Fruit fly (Drosophila melanogaster) whole organism, embryonic: ENCODE data around the gene CG45099.
A peak's percentile ranks its signal among the peaks of the same experiment; 100 is the strongest.

Experiments used
- Ada2b ChIP-seq: fragments of 200-800 bp; sonication (Bioruptor generic); IDR thresholded peaks from 2 replicates; pipeline ENCODE4 v1.3.6; 2022; ENCODE audit warnings: missing biosample characterization, missing genetic modification characterization
- Atf3 ChIP-seq: fragments of 200-800 bp; sonication (Bioruptor generic); optimal IDR thresholded peaks from 3 replicates; lab custom pipeline; 2016; ENCODE audit warnings: missing biosample characterization, missing genetic modification characterization
- CG10543 ChIP-seq: fragments of 200-800 bp; sonication (Bioruptor generic); optimal IDR thresholded peaks from 3 replicates; lab custom pipeline; 2017; ENCODE audit warnings: missing biosample characterization, mild to moderate bottlenecking, missing genetic modification characterization, moderate library complexity
- CG10565 ChIP-seq: fragments of 200-800 bp; sonication (Bioruptor generic); optimal IDR thresholded peaks from 3 replicates; lab custom pipeline; 2016; ENCODE audit warnings: missing biosample characterization, mild to moderate bottlenecking, missing genetic modification characterization
- CG12219 ChIP-seq: fragments of 200-800 bp; sonication (Bioruptor generic); optimal IDR thresholded peaks from 3 replicates; lab custom pipeline; 2018; ENCODE audit warnings: missing biosample characterization, mild to moderate bottlenecking, missing genetic modification characterization
- CG12236 ChIP-seq: fragments of 200-800 bp; sonication (Bioruptor generic); optimal IDR thresholded peaks from 2 replicates; lab custom pipeline; 2016; ENCODE audit warnings: missing biosample characterization, missing genetic modification characterization
- CG14667 ChIP-seq: fragments of 200-800 bp; sonication (Bioruptor generic); IDR thresholded peaks from 2 replicates; pipeline ENCODE4 v1.3.6; 2022; ENCODE audit warnings: missing biosample characterization, missing genetic modification characterization
- CG15011 ChIP-seq: fragments of 200-800 bp; sonication (Bioruptor generic); optimal IDR thresholded peaks from 3 replicates; lab custom pipeline; 2018; ENCODE audit warnings: missing biosample characterization, mild to moderate bottlenecking, missing genetic modification characterization
- CG17359 ChIP-seq: fragments of 200-800 bp; sonication (Bioruptor generic); optimal IDR thresholded peaks from 3 replicates; lab custom pipeline; 2018; ENCODE audit warnings: missing biosample characterization, mild to moderate bottlenecking, missing genetic modification characterization, moderate library complexity
- CG18599 ChIP-seq: fragments of 200-800 bp; sonication (Bioruptor generic); optimal IDR thresholded peaks from 3 replicates; lab custom pipeline; 2017; ENCODE audit warnings: missing biosample characterization, missing genetic modification characterization, mild to moderate bottlenecking, moderate library complexity, missing genetic modification reagents
- CG18764 ChIP-seq: fragments of 200-800 bp; sonication (Bioruptor generic); optimal IDR thresholded peaks from 3 replicates; lab custom pipeline; 2016; ENCODE audit warnings: missing biosample characterization, missing genetic modification characterization
- CG2889 ChIP-seq: fragments of 200-800 bp; sonication (Bioruptor generic); IDR thresholded peaks from 3 replicates; pipeline ENCODE4 v1.3.6; 2022; ENCODE audit warnings: missing biosample characterization, missing genetic modification characterization
- CG3163 ChIP-seq: fragments of 200-800 bp; sonication (Bioruptor generic); optimal IDR thresholded peaks from 3 replicates; lab custom pipeline; 2016; ENCODE audit warnings: missing biosample characterization, missing genetic modification characterization
- CG34224 ChIP-seq: fragments of 200-800 bp; sonication (Bioruptor generic); IDR thresholded peaks from 3 replicates; pipeline ENCODE4 v1.3.6; 2022; ENCODE audit warnings: missing biosample characterization, missing genetic modification characterization; ENCODE audit not compliant: partially characterized antibody
- CG34376 ChIP-seq: fragments of 200-800 bp; sonication (Bioruptor generic); optimal IDR thresholded peaks from 2 replicates; lab custom pipeline; 2018; ENCODE audit warnings: missing biosample characterization, mild to moderate bottlenecking, missing genetic modification characterization
- CG4707 ChIP-seq: fragments of 200-800 bp; sonication (Bioruptor generic); optimal IDR thresholded peaks from 2 replicates; lab custom pipeline; 2018; ENCODE audit warnings: missing biosample characterization, mild to moderate bottlenecking, missing genetic modification characterization, moderate library complexity
- CG8765 ChIP-seq: fragments of 200-800 bp; sonication (Bioruptor generic); IDR thresholded peaks from 2 replicates; pipeline ENCODE4 v1.3.6; 2022; ENCODE audit warnings: missing biosample characterization, missing genetic modification characterization
- CG9609 ChIP-seq: fragments of 200-800 bp; sonication (Bioruptor generic); optimal IDR thresholded peaks from 3 replicates; lab custom pipeline; 2016; ENCODE audit warnings: missing biosample characterization, missing genetic modification characterization
- Chrac-16 ChIP-seq: fragments of 200-800 bp; sonication (Bioruptor generic); optimal IDR thresholded peaks from 3 replicates; lab custom pipeline; 2016; ENCODE audit warnings: missing biosample characterization, missing genetic modification characterization
- Fer3 ChIP-seq: fragments of 200-800 bp; sonication (Bioruptor generic); optimal IDR thresholded peaks from 2 replicates; lab custom pipeline; 2018; ENCODE audit warnings: missing biosample characterization, mild to moderate bottlenecking, missing genetic modification characterization, moderate library complexity
- HmgZ ChIP-seq: fragments of 200-800 bp; sonication (Bioruptor generic); optimal IDR thresholded peaks from 2 replicates; lab custom pipeline; 2018; ENCODE audit warnings: missing biosample characterization, mild to moderate bottlenecking, missing genetic modification characterization
- Hr3 ChIP-seq: fragments of 200-800 bp; sonication (Bioruptor generic); optimal IDR thresholded peaks from 3 replicates; lab custom pipeline; 2016; ENCODE audit warnings: missing biosample characterization, missing genetic modification characterization
- Nf-YA ChIP-seq: fragments of 200-800 bp; sonication (Bioruptor generic); IDR thresholded peaks from 2 replicates; pipeline ENCODE4 v1.3.6; 2022; ENCODE audit warnings: missing biosample characterization, missing genetic modification characterization
- Ravus ChIP-seq: fragments of 200-800 bp; sonication (Bioruptor generic); IDR thresholded peaks from 2 replicates; pipeline ENCODE4 v1.3.6; 2022; ENCODE audit warnings: missing biosample characterization, missing genetic modification characterization
- Side ChIP-seq: fragments of 200-800 bp; sonication (Bioruptor generic); optimal IDR thresholded peaks from 2 replicates; lab custom pipeline; 2016; ENCODE audit warnings: missing biosample characterization, missing genetic modification characterization
- Taf1 ChIP-seq: fragments of 200-800 bp; sonication (Bioruptor generic); IDR thresholded peaks from 2 replicates; pipeline ENCODE4 v1.3.6; 2022; ENCODE audit warnings: missing biosample characterization, missing genetic modification characterization
- Xrp1 ChIP-seq: fragments of 200-800 bp; sonication (Bioruptor generic); IDR thresholded peaks from 2 replicates; pipeline ENCODE4 v1.3.6; 2022; ENCODE audit warnings: missing biosample characterization, missing genetic modification characterization
- ato ChIP-seq: fragments of 200-800 bp; sonication (Bioruptor generic); IDR thresholded peaks from 2 replicates; pipeline ENCODE4 v1.3.6; 2022; ENCODE audit warnings: missing biosample characterization, missing genetic modification characterization; ENCODE audit not compliant: partially characterized antibody
- bsh ChIP-seq, 2 experiments: fragments of 200-800 bp; sonication (Bioruptor generic); optimal IDR thresholded peaks; 2 replicates each; lab custom pipeline; 2017 to 2018; ENCODE audit warnings: mild to moderate bottlenecking in 2 of 2, missing biosample characterization in 2 of 2, missing genetic modification characterization in 2 of 2, moderate library complexity in 1 of 2
- cad ChIP-seq: fragments of >200 bp; optimal IDR thresholded peaks from 2 replicates; lab custom pipeline; 2017; ENCODE audit warnings: missing biosample characterization, missing genetic modification characterization
- ci ChIP-seq: fragments of 200-800 bp; sonication (Bioruptor generic); IDR thresholded peaks from 3 replicates; pipeline ENCODE4 v1.3.6; 2022; ENCODE audit warnings: missing biosample characterization, missing genetic modification characterization
- corto ChIP-seq: fragments of 200-800 bp; sonication (Bioruptor generic); optimal IDR thresholded peaks from 2 replicates; lab custom pipeline; 2016; ENCODE audit warnings: missing biosample characterization, mild to moderate bottlenecking, missing genetic modification characterization, moderate library complexity
- crc ChIP-seq: fragments of 200-800 bp; sonication (Bioruptor generic); optimal IDR thresholded peaks from 2 replicates; lab custom pipeline; 2016; ENCODE audit warnings: missing biosample characterization, missing genetic modification characterization
- danr ChIP-seq: fragments of 200-800 bp; sonication (Bioruptor generic); IDR thresholded peaks from 2 replicates; pipeline ENCODE4 v1.3.6; 2022; ENCODE audit warnings: missing biosample characterization, missing genetic modification characterization
- esg ChIP-seq: fragments of 200-800 bp; sonication (Bioruptor generic); conservative IDR thresholded peaks from 2 replicates; pipeline ENCODE4 v1.3.6; 2022; ENCODE audit warnings: missing biosample characterization, missing genetic modification characterization
- ewg ChIP-seq: fragments of 200-800 bp; sonication (Bioruptor generic); optimal IDR thresholded peaks from 3 replicates; lab custom pipeline; 2017; ENCODE audit warnings: mild to moderate bottlenecking, missing biosample characterization, missing genetic modification reagents, missing genetic modification characterization
- eyg ChIP-seq: fragments of 200-800 bp; sonication (Bioruptor generic); optimal IDR thresholded peaks from 3 replicates; lab custom pipeline; 2016; ENCODE audit warnings: missing biosample characterization, missing genetic modification characterization
- fd102C ChIP-seq: fragments of 200-800 bp; sonication (Bioruptor generic); optimal IDR thresholded peaks from 2 replicates; lab custom pipeline; 2018; ENCODE audit warnings: missing biosample characterization, mild to moderate bottlenecking, missing genetic modification characterization, moderate library complexity
- fd96Cb ChIP-seq: fragments of 200-800 bp; sonication (Bioruptor generic); optimal IDR thresholded peaks from 2 replicates; lab custom pipeline; 2018; ENCODE audit warnings: missing biosample characterization, mild to moderate bottlenecking, missing genetic modification characterization, moderate library complexity
- gsb ChIP-seq: fragments of 200-800 bp; sonication (Bioruptor generic); IDR thresholded peaks from 2 replicates; pipeline ENCODE4 v1.3.6; 2022; ENCODE audit warnings: missing biosample characterization, missing genetic modification characterization
- hkb ChIP-seq, 2 experiments: fragments of 200-800 bp in 1 of 2; fragments of >200 bp in 1 of 2; sonication (Bioruptor generic) in 1 of 2; IDR thresholded peaks in 1 of 2; optimal IDR thresholded peaks in 1 of 2; 2 replicates each; pipeline versions ENCODE4 v1.3.6 to Lab custom; 2017 to 2022; ENCODE audit warnings: missing biosample characterization in 1 of 2, missing genetic modification characterization in 1 of 2
- hth ChIP-seq: fragments of >200 bp; optimal IDR thresholded peaks from 2 replicates; lab custom pipeline; 2017; ENCODE audit warnings: inconsistent platforms
- inv ChIP-seq: fragments of 200-800 bp; sonication (Bioruptor generic); IDR thresholded peaks from 2 replicates; pipeline ENCODE4 v1.3.6; 2022; ENCODE audit warnings: missing biosample characterization, missing genetic modification characterization; ENCODE audit not compliant: partially characterized antibody
- p53 ChIP-seq: fragments of 200-800 bp; sonication (Bioruptor generic); optimal IDR thresholded peaks from 2 replicates; lab custom pipeline; 2016; ENCODE audit warnings: missing biosample characterization, missing genetic modification characterization
- pan ChIP-seq, 4 experiments: fragments of >200 bp in 3 of 4; fragments of 200-800 bp in 1 of 4; sonication (Bioruptor generic) in 1 of 4; optimal IDR thresholded peaks in 3 of 4; IDR thresholded peaks in 1 of 4; 2 replicates each; pipeline versions ENCODE4 v1.3.6 to Lab custom; 2017 to 2022; ENCODE audit warnings: missing biosample characterization in 2 of 4, missing genetic modification characterization in 2 of 4, mixed read lengths in 1 of 4
- pb ChIP-seq: fragments of 200-800 bp; sonication (Bioruptor generic); optimal IDR thresholded peaks from 3 replicates; lab custom pipeline; 2016; ENCODE audit warnings: missing biosample characterization, missing genetic modification characterization
- ranshi ChIP-seq: fragments of 200-800 bp; sonication (Bioruptor generic); IDR thresholded peaks from 2 replicates; pipeline ENCODE4 v1.3.6; 2022; ENCODE audit warnings: missing biosample characterization, missing genetic modification characterization
- sens ChIP-seq: fragments of 200-800 bp; sonication (Bioruptor generic); peaks from one replicate; lab custom pipeline; 2016; ENCODE audit warnings: missing biosample characterization, missing genetic modification characterization
- slp2 ChIP-seq: fragments of 200-800 bp; sonication (Bioruptor generic); optimal IDR thresholded peaks from 2 replicates; lab custom pipeline; 2016; ENCODE audit warnings: missing biosample characterization, missing genetic modification characterization
- trh ChIP-seq: fragments of 200-800 bp; sonication (Bioruptor generic); optimal IDR thresholded peaks from 2 replicates; lab custom pipeline; 2016; ENCODE audit warnings: missing biosample characterization, missing genetic modification characterization
- tx ChIP-seq: fragments of 200-800 bp; sonication (Bioruptor generic); optimal IDR thresholded peaks from 2 replicates; lab custom pipeline; 2016; ENCODE audit warnings: missing biosample characterization, missing genetic modification characterization

CG45099 gene

DNA sequence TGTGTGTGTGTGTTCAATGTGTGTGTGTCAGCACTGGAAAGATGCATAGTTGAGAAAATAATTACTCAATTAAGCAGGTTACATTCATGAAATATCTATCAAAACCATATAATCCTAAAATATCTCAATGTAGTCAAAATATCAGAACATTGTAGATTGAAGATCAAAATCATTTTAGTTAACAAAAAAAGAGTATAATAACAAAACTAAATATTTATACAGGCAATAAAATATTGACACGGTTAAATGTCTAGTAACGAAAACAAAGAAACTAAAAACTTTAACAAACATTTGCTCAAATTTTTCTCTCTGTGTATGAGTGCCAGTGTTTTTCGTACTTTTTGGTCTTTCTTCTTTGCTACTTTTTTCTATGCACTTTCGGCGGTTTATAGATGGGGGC is 35.2 kb downstream of the CG45099 start:
- TF ChIP-seq ewg (GFP tag; lab: Kevin White, UChicago) (no peak), Nf-YA (GFP tag; lab: Robert Waterston, UW) (no peak), Side (GFP tag; lab: Kevin White, UChicago) (no peak), CG14667 (no peak), CG3163 (GFP tag; lab: Kevin White, UChicago) (no peak), pb (GFP tag; lab: Kevin White, UChicago) (no peak), CG18599 (no peak), sens (GFP tag; lab: Kevin White, UChicago) (no peak), Hr3 (no peak), ranshi (no peak), CG15011 (no peak), CG17359 (no peak), cad (no peak), Chrac-16 (GFP tag; lab: Kevin White, UChicago) (no peak), CG34376 (GFP tag; lab: Kevin White, UChicago) (no peak), CG10543 (GFP tag; lab: Kevin White, UChicago) (no peak), trh (GFP tag; lab: Kevin White, UChicago) (no peak), Ada2b (GFP tag; lab: Robert Waterston, UW) (no peak), Taf1 (no peak), gsb (GFP tag; lab: Robert Waterston, UW) (no peak)

DNA sequence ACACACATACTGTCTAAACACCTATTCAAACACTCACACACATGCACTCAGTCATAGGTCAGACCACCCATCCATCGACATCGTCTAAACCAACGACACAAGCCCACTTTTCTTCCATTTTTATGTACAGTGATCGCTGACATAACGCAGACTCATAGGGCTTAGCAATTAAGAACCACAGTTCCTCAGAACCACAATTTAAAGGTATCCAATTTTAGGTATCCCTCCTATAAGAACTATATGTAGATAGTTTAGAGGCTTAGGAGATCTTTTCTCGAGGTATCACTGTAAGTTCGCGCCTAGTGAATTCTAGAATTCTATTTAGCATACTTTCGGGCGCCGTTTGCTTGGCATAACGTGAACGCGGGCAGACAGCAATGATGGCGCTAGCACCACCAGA is 41.2 kb downstream of the CG45099 start:
- TF ChIP-seq Xrp1 (GFP tag; lab: Robert Waterston, UW) (no peak), ato (GFP tag; lab: Robert Waterston, UW) (no peak), CG12236 (GFP tag; lab: Kevin White, UChicago) (no peak), bsh (GFP tag; optimal IDR thresholded peaks at IDR 0.05; lab: Kevin White, UChicago) (peak in 1 of 2 experiments; percentile 11), CG10565 (GFP tag; lab: Kevin White, UChicago) (no peak), fd96Cb (tag; lab: Kevin White, UChicago) (peak; percentile 62), hth (lab: Kevin White, UChicago) (no peak), CG4707 (GFP tag; lab: Kevin White, UChicago) (no peak), CG8765 (GFP tag; lab: Robert Waterston, UW) (0 out of 2 replicates have a peak, but pooled peaks have one; percentile 27), fd102C (GFP tag; lab: Kevin White, UChicago) (no peak), CG2889 (GFP tag; lab: Robert Waterston, UW) (peak; percentile 66; the same call in 2 of the 3 replicates), danr (peak; percentile 32; the same call in 1 of the 2 replicates), corto (no peak), CG9609 (GFP tag; lab: Kevin White, UChicago) (peak; percentile 16), Ravus (GFP tag; lab: Robert Waterston, UW) (no peak), slp2 (GFP tag; lab: Kevin White, UChicago) (no peak), inv (no peak), CG18764 (no peak), p53 (GFP tag; lab: Kevin White, UChicago) (no peak), pan (optimal IDR thresholded peaks at IDR 0.05; lab: Kevin White, UChicago) (no peak), pan (GFP tag; optimal IDR thresholded peaks at IDR 0.05 in 1 of 2, IDR thresholded peaks at IDR 0.05 in 1 of 2) (peak in 1 of 2 experiments; percentile 60), esg (GFP tag; lab: Robert Waterston, UW) (peak; percentile 53; the same call in 1 of the 2 replicates), CG12219 (GFP tag; lab: Kevin White, UChicago) (peak; percentile 5), hkb (optimal IDR thresholded peaks at IDR 0.05; lab: Kevin White, UChicago) (no peak), hkb (GFP tag; IDR thresholded peaks at IDR 0.05; lab: Robert Waterston, UW) (no peak), Atf3 (GFP tag; lab: Kevin White, UChicago) (peak; percentile 45), crc (GFP tag; lab: Kevin White, UChicago) (no peak), HmgZ (tag; lab: Kevin White, UChicago) (no peak), eyg (GFP tag; lab: Kevin White, UChicago) (peak; percentile 16), tx (no peak), ci (GFP tag; lab: Robert Waterston, UW) (peak; percentile 81; the same call in 2 of the 3 replicates), CG34224 (GFP tag; lab: Robert Waterston, UW) (no peak), Fer3 (tag; lab: Kevin White, UChicago) (no peak)
